Worm (Caenorhabditis elegans) whole organism, L3 larva: ENCODE data around the gene cdh-12.
A peak's percentile ranks its signal among the peaks of the same experiment; 100 is the strongest.

Source experiments
- R02D3.7 ChIP-seq: fragments of 150-350 bp; optimal IDR thresholded peaks from 2 replicates; lab custom pipeline; 2014; ENCODE audit warnings: missing biosample characterization, missing genetic modification characterization
- ZK546.5 ChIP-seq: sonication (generic microtip); optimal IDR thresholded peaks from 2 replicates; lab custom pipeline; 2017; ENCODE audit warnings: missing biosample characterization, missing genetic modification characterization
- aly-2 ChIP-seq: fragments of 150-350 bp; optimal IDR thresholded peaks from 2 replicates; lab custom pipeline; 2014; ENCODE audit warnings: missing biosample characterization, missing genetic modification characterization
- ama-1 ChIP-seq: fragments of 150-350 bp; optimal IDR thresholded peaks from 2 replicates; lab custom pipeline; 2018
- ceh-16 ChIP-seq: sonication (generic microtip); optimal IDR thresholded peaks from 2 replicates; lab custom pipeline; 2017; ENCODE audit warnings: missing biosample characterization, missing genetic modification characterization
- ceh-28 ChIP-seq: fragments of 150-350 bp; optimal IDR thresholded peaks from 2 replicates; lab custom pipeline; 2014; ENCODE audit warnings: missing biosample characterization, missing genetic modification reagents, missing genetic modification characterization
- ceh-82 ChIP-seq: fragments of 150-350 bp; optimal IDR thresholded peaks from 2 replicates; lab custom pipeline; 2014; ENCODE audit warnings: missing biosample characterization, missing genetic modification characterization
- ceh-9 ChIP-seq: sonication (generic microtip); optimal IDR thresholded peaks from 2 replicates; lab custom pipeline; 2018; ENCODE audit warnings: missing biosample characterization, missing genetic modification characterization
- daf-12 ChIP-seq: fragments of 150-350 bp; optimal IDR thresholded peaks from 2 replicates; lab custom pipeline; 2014; ENCODE audit warnings: missing biosample characterization, missing genetic modification reagents, missing genetic modification characterization
- egl-27 ChIP-seq: sonication (generic microtip); optimal IDR thresholded peaks from 4 replicates; lab custom pipeline; 2017; ENCODE audit warnings: missing biosample characterization, missing genetic modification reagents, missing genetic modification characterization
- egl-5 ChIP-seq: fragments of 150-350 bp; optimal IDR thresholded peaks from 2 replicates; lab custom pipeline; 2017; ENCODE audit warnings: missing biosample characterization, missing genetic modification reagents, missing genetic modification characterization, inconsistent platforms
- elt-1 ChIP-seq: fragments of 150-350 bp; optimal IDR thresholded peaks from 2 replicates; lab custom pipeline; 2014; ENCODE audit warnings: missing biosample characterization, missing genetic modification characterization
- elt-2 ChIP-seq: sonication (generic microtip); optimal IDR thresholded peaks from 2 replicates; lab custom pipeline; 2016; ENCODE audit warnings: missing genetic modification reagents, mild to moderate bottlenecking, missing genetic modification characterization, missing compliant biosample characterization
- elt-3 ChIP-seq, 3 experiments: fragments of 150-350 bp in 1 of 3; sonication (generic microtip) in 2 of 3; optimal IDR thresholded peaks; 2 replicates in 2 of 3; 4 replicates in 1 of 3; lab custom pipeline; 2014 to 2017; ENCODE audit warnings: missing biosample characterization in 3 of 3, missing genetic modification characterization in 3 of 3
- eor-1 ChIP-seq, 2 experiments: fragments of 150-350 bp; optimal IDR thresholded peaks; 2 replicates each; lab custom pipeline; 2014 to 2018; ENCODE audit warnings: missing biosample characterization in 2 of 2, missing genetic modification characterization in 2 of 2
- fkh-2 ChIP-seq: fragments of 150-350 bp; optimal IDR thresholded peaks from 2 replicates; lab custom pipeline; 2014; ENCODE audit warnings: missing biosample characterization, missing genetic modification reagents, missing genetic modification characterization
- fos-1 ChIP-seq: fragments of 150-350 bp; optimal IDR thresholded peaks from 2 replicates; lab custom pipeline; 2014; ENCODE audit warnings: missing biosample characterization, missing genetic modification characterization
- hmg-11 ChIP-seq: sonication (generic microtip); optimal IDR thresholded peaks from 2 replicates; lab custom pipeline; 2016; ENCODE audit warnings: missing genetic modification characterization, missing compliant biosample characterization
- jun-1 ChIP-seq: fragments of 150-350 bp; optimal IDR thresholded peaks from 2 replicates; lab custom pipeline; 2014; ENCODE audit warnings: missing biosample characterization, missing genetic modification reagents, missing genetic modification characterization
- lin-15B ChIP-seq: fragments of 150-350 bp; optimal IDR thresholded peaks from 2 replicates; lab custom pipeline; 2014; ENCODE audit warnings: missing biosample characterization, missing genetic modification characterization
- lin-39 ChIP-seq: fragments of 150-350 bp; optimal IDR thresholded peaks from 2 replicates; lab custom pipeline; 2018; ENCODE audit warnings: missing biosample characterization, missing genetic modification reagents, missing genetic modification characterization
- lsy-12 ChIP-seq: sonication (generic microtip); optimal IDR thresholded peaks from 2 replicates; lab custom pipeline; 2016; ENCODE audit warnings: mild to moderate bottlenecking, missing genetic modification characterization, missing compliant biosample characterization
- mdl-1 ChIP-seq: fragments of 150-350 bp; optimal IDR thresholded peaks from 2 replicates; lab custom pipeline; 2014; ENCODE audit warnings: missing biosample characterization, missing genetic modification characterization
- mml-1 ChIP-seq: fragments of 150-350 bp; sonication (generic microtip); optimal IDR thresholded peaks from 3 replicates; lab custom pipeline; 2014; ENCODE audit warnings: missing biosample characterization, missing genetic modification characterization
- nfya-1 ChIP-seq: sonication (generic microtip); optimal IDR thresholded peaks from 2 replicates; lab custom pipeline; 2017; ENCODE audit warnings: missing genetic modification characterization, mild to moderate bottlenecking, missing compliant biosample characterization, antibody characterized with exemption, moderate library complexity; ENCODE audit not compliant: insufficient read depth
- nhr-11 ChIP-seq: fragments of 150-350 bp; optimal IDR thresholded peaks from 2 replicates; lab custom pipeline; 2014; ENCODE audit warnings: missing biosample characterization, missing genetic modification characterization
- nhr-23 ChIP-seq: fragments of 150-350 bp; optimal IDR thresholded peaks from 2 replicates; lab custom pipeline; 2014; ENCODE audit warnings: missing biosample characterization, missing genetic modification reagents, missing genetic modification characterization
- nhr-25 ChIP-seq: sonication (generic microtip); optimal IDR thresholded peaks from 2 replicates; lab custom pipeline; 2017; ENCODE audit warnings: missing biosample characterization, missing genetic modification characterization
- nhr-28 ChIP-seq: fragments of 150-350 bp; optimal IDR thresholded peaks from 2 replicates; lab custom pipeline; 2014; ENCODE audit warnings: missing biosample characterization, missing genetic modification characterization
- nhr-43 ChIP-seq: sonication (generic microtip); optimal IDR thresholded peaks from 2 replicates; lab custom pipeline; 2016; ENCODE audit warnings: mild to moderate bottlenecking, missing genetic modification characterization, missing compliant biosample characterization; ENCODE audit not compliant: poor library complexity, severe bottlenecking
- nhr-67 ChIP-seq: fragments of 150-350 bp; optimal IDR thresholded peaks from 2 replicates; lab custom pipeline; 2014; ENCODE audit warnings: missing biosample characterization, missing genetic modification characterization
- nhr-76 ChIP-seq: fragments of 150-350 bp; sonication (generic microtip); optimal IDR thresholded peaks from 5 replicates; lab custom pipeline; 2014; ENCODE audit warnings: missing biosample characterization, missing genetic modification characterization
- nhr-77 ChIP-seq: fragments of 150-350 bp; optimal IDR thresholded peaks from 2 replicates; lab custom pipeline; 2014; ENCODE audit warnings: missing biosample characterization, missing genetic modification characterization
- pha-4 ChIP-seq: fragments of 150-350 bp; optimal IDR thresholded peaks from 2 replicates; lab custom pipeline; 2014; ENCODE audit warnings: missing biosample characterization, missing genetic modification reagents, missing genetic modification characterization
- pqm-1 ChIP-seq: fragments of 150-350 bp; optimal IDR thresholded peaks from 2 replicates; lab custom pipeline; 2017; ENCODE audit warnings: missing biosample characterization, missing genetic modification characterization, inconsistent platforms
- sea-2 ChIP-seq: fragments of 150-350 bp; sonication (generic microtip); optimal IDR thresholded peaks from 4 replicates; lab custom pipeline; 2014; ENCODE audit warnings: missing biosample characterization, missing genetic modification reagents, missing genetic modification characterization
- skn-1 ChIP-seq: fragments of 150-350 bp; optimal IDR thresholded peaks from 2 replicates; lab custom pipeline; 2014; ENCODE audit warnings: missing biosample characterization, missing genetic modification characterization
- snpc-4 ChIP-seq: fragments of 150-350 bp; optimal IDR thresholded peaks from 2 replicates; lab custom pipeline; 2014; ENCODE audit warnings: missing biosample characterization, missing genetic modification characterization
- tbx-2 ChIP-seq: sonication (generic microtip); optimal IDR thresholded peaks from 2 replicates; lab custom pipeline; 2016; ENCODE audit warnings: mild to moderate bottlenecking, missing genetic modification characterization, missing compliant biosample characterization
- unc-62 ChIP-seq: fragments of 150-350 bp; sonication (generic microtip); optimal IDR thresholded peaks from 4 replicates; lab custom pipeline; 2014; ENCODE audit warnings: missing biosample characterization, missing genetic modification reagents, missing genetic modification characterization
- zag-1 ChIP-seq: fragments of 150-350 bp; optimal IDR thresholded peaks from 2 replicates; lab custom pipeline; 2014; ENCODE audit warnings: missing biosample characterization, missing genetic modification characterization
- ztf-11 ChIP-seq: fragments of 150-350 bp; optimal IDR thresholded peaks from 2 replicates; lab custom pipeline; 2014; ENCODE audit warnings: missing biosample characterization, missing genetic modification characterization
- ztf-4 ChIP-seq: fragments of 150-350 bp; optimal IDR thresholded peaks from 2 replicates; lab custom pipeline; 2014; ENCODE audit warnings: missing biosample characterization, missing genetic modification characterization

Gene cdh-12

ce11 chrIII:1131532-1131931, 20.3 kb upstream of the cdh-12 start:
- no peak for TF ChIP-seq unc-62 (GFP tag; lab: Kevin White, UChicago)
- TF ChIP-seq zag-1 (tag; lab: Kevin White, UChicago), result no peak
- TF ChIP-seq mdl-1 (tag; lab: Kevin White, UChicago), result no peak
- no peak for TF ChIP-seq fos-1
- TF ChIP-seq skn-1 (tag; lab: Kevin White, UChicago), result no peak
- no peak for TF ChIP-seq lin-15B (tag; lab: Kevin White, UChicago)
- TF ChIP-seq ZK546.5 (tag; lab: Kevin White, UChicago), result no peak
- TF ChIP-seq pha-4 (tag; lab: Kevin White, UChicago), result no peak
- TF ChIP-seq pqm-1 (tag; lab: Kevin White, UChicago), result no peak
- no peak for TF ChIP-seq elt-2 (tag; lab: Kevin White, UChicago)
- no peak for TF ChIP-seq hmg-11
- TF ChIP-seq daf-12 (tag; lab: Kevin White, UChicago), result no peak
- no peak for TF ChIP-seq ceh-82 (tag; lab: Kevin White, UChicago)
- no peak for TF ChIP-seq elt-3 (tag; optimal IDR thresholded peaks at IDR 0.05; lab: Kevin White, UChicago)

ce11 chrIII:1135925-1136324, 15.9 kb upstream of the cdh-12 start, which contains the start of gene lgc-46:
TSS of gene lgc-46 (minus strand) at chrIII:1136025.
- no peak for TF ChIP-seq ztf-4 (tag; lab: Kevin White, UChicago)
- no peak for TF ChIP-seq zag-1 (tag; lab: Kevin White, UChicago)
- TF ChIP-seq elt-2 (tag; lab: Kevin White, UChicago), result no peak
- TF ChIP-seq elt-3 (tag; optimal IDR thresholded peaks at IDR 0.05; lab: Kevin White, UChicago), result no peak
- TF ChIP-seq ceh-9 (tag; lab: Kevin White, UChicago), result no peak
- TF ChIP-seq pqm-1 (tag; lab: Kevin White, UChicago), result no peak
- TF ChIP-seq lsy-12, result no peak

- TF ChIP-seq ztf-11 (no peak), nhr-23 (tag; lab: Kevin White, UChicago) (no peak), ceh-28 (tag; lab: Kevin White, UChicago) (no peak), hmg-11 (peak; percentile 36), R02D3.7 (tag; lab: Kevin White, UChicago) (no peak), nhr-25 (tag; lab: Kevin White, UChicago) (no peak), mdl-1 (tag; lab: Kevin White, UChicago) (no peak), ama-1 (lab: Kevin White, UChicago) (no peak), daf-12 (tag; lab: Kevin White, UChicago) (no peak), elt-3 (tag; optimal IDR thresholded peaks at IDR 0.05; lab: Kevin White, UChicago) (no peak), nfya-1 (peak; percentile 38), lin-39 (tag; lab: Kevin White, UChicago) (peak; percentile 35), aly-2 (tag; lab: Kevin White, UChicago) (no peak)
Observed at ce11 chrIII:1136827-1137378, 14.9 kb upstream of the cdh-12 start.

ce11 chrIII:1142798-1143197, 9.0 kb upstream of the cdh-12 start, which contains the start of gene smr-1:
TSS of gene smr-1 (plus strand) at chrIII:1143172.
- TF ChIP-seq lsy-12 (peak; percentile 77), mml-1 (tag; lab: Kevin White, UChicago) (no peak), egl-5 (peak; percentile 28), ceh-9 (tag; lab: Kevin White, UChicago) (no peak), lin-39 (tag; lab: Kevin White, UChicago) (peak; percentile 22), unc-62 (GFP tag; lab: Kevin White, UChicago) (no peak), mdl-1 (tag; lab: Kevin White, UChicago) (no peak), elt-1 (tag; lab: Kevin White, UChicago) (peak; percentile 8), ama-1 (lab: Kevin White, UChicago) (peak; percentile 26), eor-1 (tag; optimal IDR thresholded peaks at IDR 0.05; lab: Kevin White, UChicago) (no peak), tbx-2 (tag; lab: Kevin White, UChicago) (peak; percentile 78), hmg-11 (peak; percentile 57), ztf-11 (no peak), nhr-23 (tag; lab: Kevin White, UChicago) (peak; percentile 75), pha-4 (tag; lab: Kevin White, UChicago) (peak; percentile 91), lin-15B (tag; lab: Kevin White, UChicago) (peak; percentile 86), nhr-76 (no peak), ceh-82 (tag; lab: Kevin White, UChicago) (peak; percentile 67), jun-1 (peak; percentile 84), ceh-28 (tag; lab: Kevin White, UChicago) (peak; percentile 76), nhr-11 (tag; lab: Kevin White, UChicago) (peak; percentile 25), fkh-2 (no peak), ceh-16 (tag; lab: Kevin White, UChicago) (peak; percentile 4), snpc-4 (tag; lab: Kevin White, UChicago) (peak; percentile 60), nhr-77 (tag; lab: Kevin White, UChicago) (no peak), nhr-28 (tag; lab: Kevin White, UChicago) (no peak), nhr-67 (tag; lab: Kevin White, UChicago) (no peak), aly-2 (tag; lab: Kevin White, UChicago) (peak; percentile 57), egl-27 (tag; lab: Kevin White, UChicago) (peak; percentile 59), elt-2 (tag; lab: Kevin White, UChicago) (peak; percentile 49), nfya-1 (peak; percentile 84), nhr-25 (tag; lab: Kevin White, UChicago) (peak; percentile 63), nhr-43 (tag; lab: Kevin White, UChicago) (no peak), skn-1 (tag; lab: Kevin White, UChicago) (peak; percentile 41), sea-2 (GFP tag; lab: Kevin White, UChicago) (no peak), zag-1 (tag; lab: Kevin White, UChicago) (no peak), R02D3.7 (tag; lab: Kevin White, UChicago) (peak; percentile 67)
